Worm (Caenorhabditis elegans) whole organism, late embryonic: ENCODE measurements around the gene wdfy-3.
"Not testable (repeated sequence)": the region's sequence is repeated elsewhere in the genome, so short reads cannot be mapped to it uniquely, and the experiment has no call there.

Experiments used
- C08G9.2 ChIP-seq: sonication (generic microtip); optimal IDR thresholded peaks from 2 replicates; lab custom pipeline; 2016; ENCODE audit warnings: mild to moderate bottlenecking, missing genetic modification characterization, moderate library complexity, missing compliant biosample characterization
- C38D4.7 ChIP-seq: fragments of 200-800 bp; sonication (Bioruptor generic); optimal IDR thresholded peaks from 2 replicates; lab custom pipeline; 2018; ENCODE audit warnings: mild to moderate bottlenecking, missing genetic modification characterization, moderate library complexity, missing compliant biosample characterization
- ceh-18 ChIP-seq: sonication (generic microtip); optimal IDR thresholded peaks from 2 replicates; lab custom pipeline; 2016; ENCODE audit warnings: missing genetic modification characterization, missing compliant biosample characterization
- ceh-19 ChIP-seq: fragments of 200-800 bp; sonication (Bioruptor generic); optimal IDR thresholded peaks from 2 replicates; lab custom pipeline; 2018; ENCODE audit warnings: mild to moderate bottlenecking, missing genetic modification characterization, missing compliant biosample characterization
- ceh-22 ChIP-seq: sonication (generic microtip); optimal IDR thresholded peaks from 2 replicates; lab custom pipeline; 2017; ENCODE audit warnings: missing biosample characterization, missing genetic modification characterization
- ceh-34 ChIP-seq: sonication (generic microtip); optimal IDR thresholded peaks from 2 replicates; lab custom pipeline; 2016; ENCODE audit warnings: mild to moderate bottlenecking, missing genetic modification characterization, missing compliant biosample characterization
- ceh-6 ChIP-seq: fragments of 200-800 bp; sonication (Bioruptor generic); optimal IDR thresholded peaks from 2 replicates; lab custom pipeline; 2018; ENCODE audit warnings: mild to moderate bottlenecking, missing genetic modification characterization, missing compliant biosample characterization
- che-1 ChIP-seq: sonication (generic microtip); optimal IDR thresholded peaks from 2 replicates; lab custom pipeline; 2016; ENCODE audit warnings: mild to moderate bottlenecking, missing genetic modification characterization, missing compliant biosample characterization
- dve-1 ChIP-seq: sonication (generic microtip); optimal IDR thresholded peaks from 2 replicates; lab custom pipeline; 2017; ENCODE audit warnings: antibody characterized with exemption, mild to moderate bottlenecking, missing genetic modification characterization, missing compliant biosample characterization
- elt-2 ChIP-seq: sonication (generic microtip); optimal IDR thresholded peaks from 2 replicates; lab custom pipeline; 2016; ENCODE audit warnings: missing genetic modification reagents, missing genetic modification characterization, missing compliant biosample characterization
- elt-4 ChIP-seq: sonication (generic microtip); optimal IDR thresholded peaks from 2 replicates; lab custom pipeline; 2016; ENCODE audit warnings: missing genetic modification characterization, missing compliant biosample characterization
- ets-4 ChIP-seq: sonication (generic microtip); optimal IDR thresholded peaks from 2 replicates; lab custom pipeline; 2016; ENCODE audit warnings: missing genetic modification characterization, missing compliant biosample characterization
- fax-1 ChIP-seq: sonication (generic microtip); optimal IDR thresholded peaks from 2 replicates; lab custom pipeline; 2016; ENCODE audit warnings: missing genotype, missing genetic modification characterization, missing compliant biosample characterization
- fkh-6 ChIP-seq: sonication (generic microtip); optimal IDR thresholded peaks from 2 replicates; lab custom pipeline; 2016; ENCODE audit warnings: missing genetic modification characterization, missing compliant biosample characterization
- hlh-30 ChIP-seq: sonication (generic microtip); optimal IDR thresholded peaks from 2 replicates; lab custom pipeline; 2017; ENCODE audit warnings: antibody characterized with exemption, missing genetic modification characterization, missing compliant biosample characterization; ENCODE audit not compliant: insufficient read depth
- lin-11 ChIP-seq: fragments of 200-800 bp; sonication (Bioruptor generic); optimal IDR thresholded peaks from 2 replicates; lab custom pipeline; 2018; ENCODE audit warnings: mild to moderate bottlenecking, missing genetic modification characterization, missing compliant biosample characterization
- madf-2 ChIP-seq: sonication (generic microtip); optimal IDR thresholded peaks from 2 replicates; lab custom pipeline; 2017; ENCODE audit warnings: missing genetic modification characterization, missing compliant biosample characterization
- nhr-232 ChIP-seq: sonication (generic microtip); optimal IDR thresholded peaks from 2 replicates; lab custom pipeline; 2016; ENCODE audit warnings: missing genetic modification characterization, missing compliant biosample characterization
- pax-1 ChIP-seq: fragments of 150-350 bp; optimal IDR thresholded peaks from 2 replicates; lab custom pipeline; 2014; ENCODE audit warnings: missing biosample characterization, missing genetic modification characterization
- pqm-1 ChIP-seq: sonication (generic microtip); optimal IDR thresholded peaks from 2 replicates; lab custom pipeline; 2016; ENCODE audit warnings: missing genetic modification characterization, missing compliant biosample characterization
- rnt-1 ChIP-seq: sonication (generic microtip); optimal IDR thresholded peaks from 2 replicates; lab custom pipeline; 2016; ENCODE audit warnings: missing genetic modification characterization, missing compliant biosample characterization
- sdc-2 ChIP-seq: sonication (generic microtip); optimal IDR thresholded peaks from 2 replicates; lab custom pipeline; 2016; ENCODE audit warnings: missing genotype, missing genetic modification characterization, missing compliant biosample characterization
- tbx-2 ChIP-seq: sonication (generic microtip); optimal IDR thresholded peaks from 2 replicates; lab custom pipeline; 2016; ENCODE audit warnings: missing genetic modification characterization, missing compliant biosample characterization
- tbx-7 ChIP-seq: sonication (generic microtip); optimal IDR thresholded peaks from 2 replicates; lab custom pipeline; 2016; ENCODE audit warnings: missing genotype, missing genetic modification characterization, missing compliant biosample characterization
- unc-3 ChIP-seq, 2 experiments: fragments of 200-800 bp in 1 of 2; sonication (Bioruptor generic) in 1 of 2; sonication (generic microtip) in 1 of 2; conservative IDR thresholded peaks in 1 of 2; optimal IDR thresholded peaks in 1 of 2; 2 replicates each; pipeline versions ENCODE4 v1.3.6 to Lab custom; 2016 to 2022; ENCODE audit warnings: missing compliant biosample characterization in 2 of 2, missing genetic modification characterization in 2 of 2, missing genetic modification reagents in 1 of 2
- unc-42 ChIP-seq: sonication (generic microtip); optimal IDR thresholded peaks from 2 replicates; lab custom pipeline; 2016; ENCODE audit warnings: missing genotype, missing genetic modification characterization, missing compliant biosample characterization
- unc-55 ChIP-seq: sonication (generic microtip); optimal IDR thresholded peaks from 2 replicates; lab custom pipeline; 2017; ENCODE audit warnings: missing biosample characterization, missing genetic modification reagents, missing genetic modification characterization
- zip-5 ChIP-seq: sonication (generic microtip); optimal IDR thresholded peaks from 2 replicates; lab custom pipeline; 2016; ENCODE audit warnings: missing genetic modification characterization, missing compliant biosample characterization
- ztf-16 ChIP-seq: sonication (generic microtip); optimal IDR thresholded peaks from 2 replicates; lab custom pipeline; 2017; ENCODE audit warnings: missing genetic modification characterization, missing compliant biosample characterization

Gene wdfy-3

DNA sequence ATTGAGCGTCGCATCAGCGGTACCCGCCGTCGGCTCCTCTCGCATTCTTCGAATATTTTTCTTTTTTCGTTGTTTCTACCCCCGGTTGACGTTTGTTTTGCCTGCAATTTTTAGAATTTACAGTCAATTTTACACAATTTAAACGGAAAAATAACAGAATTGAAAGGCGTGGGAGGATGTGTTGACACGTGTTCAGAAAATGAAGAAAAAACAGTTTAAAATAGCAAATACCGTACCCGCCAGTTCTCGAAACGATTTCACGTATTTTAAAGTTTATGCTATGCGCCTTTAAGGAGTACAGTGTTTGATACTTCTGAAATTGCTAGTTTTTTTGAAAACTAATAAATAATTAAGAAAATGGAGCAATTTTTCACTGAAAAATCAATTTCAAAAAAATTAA lies 22.3 kb upstream of the wdfy-3 start, which contains the start of gene ark-1:
Gene ark-1 (minus strand): TSS at position 101 of the 400 bp plus-strand sequence.
- no peak for TF ChIP-seq che-1 (tag; lab: Kevin White, UChicago)
- no peak for TF ChIP-seq fkh-6 (tag; lab: Kevin White, UChicago)
- TF ChIP-seq pqm-1 = no peak
- no peak for TF ChIP-seq dve-1
- TF ChIP-seq sdc-2 (tag; lab: Kevin White, UChicago) = no peak
- no peak for TF ChIP-seq ztf-16 (tag; lab: Kevin White, UChicago)
- no peak for TF ChIP-seq tbx-7 (tag; lab: Kevin White, UChicago)
- TF ChIP-seq hlh-30 = no peak
- no peak for TF ChIP-seq ets-4 (tag; lab: Kevin White, UChicago)
- no peak for TF ChIP-seq C38D4.7 (GFP tag; lab: Kevin White, UChicago)

- peak; percentile 22 for TF ChIP-seq unc-42 (tag; lab: Kevin White, UChicago)
- no peak for TF ChIP-seq ceh-22 (tag; lab: Kevin White, UChicago)
- TF ChIP-seq, all 69 proteins: peak for 1
These were observed 20.8 kb upstream of the wdfy-3 start for ce11 chrIV:12632430-12632829.

- no peak for TF ChIP-seq elt-4 (tag; lab: Kevin White, UChicago)
- peak; percentile 46 for TF ChIP-seq dve-1
- no peak for TF ChIP-seq zip-5 (tag; lab: Kevin White, UChicago)
- peak; percentile 0 for TF ChIP-seq ceh-34 (tag; lab: Kevin White, UChicago)
- no peak for TF ChIP-seq pax-1
- TF ChIP-seq elt-2 = peak; percentile 11
These were observed 19.4 kb upstream of the wdfy-3 start for ce11 chrIV:12633825-12634224.

DNA sequence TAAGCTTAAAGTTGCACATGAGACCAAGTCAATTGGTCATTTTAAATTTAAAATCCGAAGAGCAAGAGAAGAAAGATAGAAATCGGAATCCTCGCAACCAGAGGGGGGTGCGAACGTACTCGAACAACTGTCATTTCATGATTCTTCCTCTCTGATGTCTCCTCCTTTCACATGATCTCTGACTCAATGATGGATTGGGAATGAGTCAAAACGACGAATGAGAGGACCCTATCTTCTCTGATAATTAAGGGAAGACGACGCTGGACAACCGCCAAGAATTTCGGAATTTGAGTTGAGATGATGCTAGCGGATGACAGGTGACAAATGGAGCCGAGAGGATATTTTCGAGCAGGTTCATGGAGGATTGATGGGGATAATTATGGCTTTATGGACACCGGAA lies 15.9 kb upstream of the wdfy-3 start:
- peak; percentile 94 for TF ChIP-seq unc-55 (GFP tag; lab: Kevin White, UChicago)
- TF ChIP-seq tbx-2 (tag; lab: Kevin White, UChicago) = no peak
- peak; percentile 71 for TF ChIP-seq ceh-18
- peak; percentile 69 for TF ChIP-seq rnt-1

ce11 chrIV:12639311-12639710 lies 13.9 kb upstream of the wdfy-3 start, which contains the start of gene C26H9A.3:
Gene C26H9A.3 (minus strand): TSS chrIV:12639411.
- not testable (repeated sequence) for TF ChIP-seq elt-4, lin-11, C08G9.2 (tag; lab: Kevin White, UChicago)

DNA sequence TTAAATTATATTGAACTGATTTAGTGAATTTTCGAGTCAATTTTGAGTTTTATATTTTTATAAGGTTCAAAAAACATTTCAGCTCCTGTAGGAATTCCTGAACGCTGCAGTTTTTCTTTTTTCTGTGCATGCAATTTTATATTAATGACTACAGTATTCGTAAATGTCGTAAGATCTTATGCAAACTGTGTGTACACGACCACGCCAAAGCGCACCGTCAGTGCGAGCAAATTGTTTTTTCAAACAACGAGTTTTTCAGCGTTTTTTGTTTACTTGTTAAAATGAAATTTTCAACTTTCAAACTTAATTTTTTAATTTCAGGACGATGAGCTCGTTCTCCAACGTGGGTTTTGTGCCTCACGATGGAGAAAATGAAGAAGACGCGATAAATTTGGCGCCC lies 13.1 kb upstream of the wdfy-3 start, which contains the start of gene vha-7:
Gene vha-7 (plus strand): TSS at position 326 of the 400 bp plus-strand sequence.
- TF ChIP-seq fkh-6 (tag; lab: Kevin White, UChicago) (no peak), nhr-232 (tag; lab: Kevin White, UChicago) (no peak), ets-4 (tag; lab: Kevin White, UChicago) (no peak), unc-3 (GFP tag; conservative IDR thresholded peaks at IDR 0.05; lab: Robert Waterston, UW) (no peak), unc-3 (tag; optimal IDR thresholded peaks at IDR 0.05; lab: Kevin White, UChicago) (no peak), ceh-22 (tag; lab: Kevin White, UChicago) (no peak), ceh-6 (GFP tag; lab: Kevin White, UChicago) (no peak)

DNA sequence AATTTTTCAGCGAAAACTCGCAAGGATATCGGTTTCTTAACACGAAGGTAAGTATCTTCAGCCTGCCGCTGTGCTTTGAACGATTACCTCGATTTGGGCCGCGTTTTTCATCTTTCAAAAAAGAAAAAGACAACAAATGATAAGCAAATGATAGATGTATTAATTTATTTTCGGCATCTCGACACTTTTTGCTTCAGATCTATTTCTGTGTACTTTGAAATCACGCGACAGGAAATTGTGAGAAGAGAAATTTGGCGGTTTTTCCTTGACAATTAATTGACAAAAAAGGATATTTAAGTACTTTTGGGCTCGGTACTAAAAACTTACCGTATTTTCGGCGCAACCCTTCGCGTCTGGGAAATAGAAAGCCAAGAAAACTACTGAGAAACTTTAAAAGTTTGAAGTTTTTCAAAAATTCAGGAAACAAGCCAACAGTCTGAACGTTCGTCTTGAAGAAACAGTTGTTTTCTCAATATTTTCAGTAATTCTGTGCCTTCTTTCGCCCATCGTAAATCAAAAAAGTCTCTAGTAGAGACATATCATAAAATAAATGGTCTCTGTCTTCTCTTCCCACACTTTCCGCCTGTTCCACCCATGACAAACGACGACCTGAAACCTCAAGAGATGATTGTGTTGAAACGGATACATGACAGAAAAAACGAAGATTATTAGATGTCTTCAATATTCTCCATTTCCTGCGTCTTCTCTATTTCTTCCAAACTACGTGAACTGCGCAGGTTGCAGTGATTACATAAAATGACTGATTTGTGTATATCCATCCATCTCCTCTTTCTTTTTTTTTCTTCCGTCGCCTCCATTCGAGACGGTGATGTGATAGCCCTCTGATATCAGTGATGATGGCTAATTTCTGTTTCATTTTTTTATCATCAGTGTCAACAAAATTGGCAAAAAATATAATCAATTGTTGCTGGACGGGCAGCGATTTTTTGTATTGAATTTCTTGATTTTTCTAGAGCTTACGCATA lies 12.0 kb upstream of the wdfy-3 start:
- no peak for TF ChIP-seq fax-1 (tag; lab: Kevin White, UChicago)
- no peak for TF ChIP-seq hlh-30
- TF ChIP-seq madf-2 (tag; lab: Kevin White, UChicago) = no peak
- no peak for TF ChIP-seq ceh-19 (GFP tag; lab: Kevin White, UChicago)
- TF ChIP-seq, all 69 proteins: peak for 0
